Fruit fly (Drosophila melanogaster): ENCODE measurements around the gene Pus1.

Pus1 gene

DNA sequence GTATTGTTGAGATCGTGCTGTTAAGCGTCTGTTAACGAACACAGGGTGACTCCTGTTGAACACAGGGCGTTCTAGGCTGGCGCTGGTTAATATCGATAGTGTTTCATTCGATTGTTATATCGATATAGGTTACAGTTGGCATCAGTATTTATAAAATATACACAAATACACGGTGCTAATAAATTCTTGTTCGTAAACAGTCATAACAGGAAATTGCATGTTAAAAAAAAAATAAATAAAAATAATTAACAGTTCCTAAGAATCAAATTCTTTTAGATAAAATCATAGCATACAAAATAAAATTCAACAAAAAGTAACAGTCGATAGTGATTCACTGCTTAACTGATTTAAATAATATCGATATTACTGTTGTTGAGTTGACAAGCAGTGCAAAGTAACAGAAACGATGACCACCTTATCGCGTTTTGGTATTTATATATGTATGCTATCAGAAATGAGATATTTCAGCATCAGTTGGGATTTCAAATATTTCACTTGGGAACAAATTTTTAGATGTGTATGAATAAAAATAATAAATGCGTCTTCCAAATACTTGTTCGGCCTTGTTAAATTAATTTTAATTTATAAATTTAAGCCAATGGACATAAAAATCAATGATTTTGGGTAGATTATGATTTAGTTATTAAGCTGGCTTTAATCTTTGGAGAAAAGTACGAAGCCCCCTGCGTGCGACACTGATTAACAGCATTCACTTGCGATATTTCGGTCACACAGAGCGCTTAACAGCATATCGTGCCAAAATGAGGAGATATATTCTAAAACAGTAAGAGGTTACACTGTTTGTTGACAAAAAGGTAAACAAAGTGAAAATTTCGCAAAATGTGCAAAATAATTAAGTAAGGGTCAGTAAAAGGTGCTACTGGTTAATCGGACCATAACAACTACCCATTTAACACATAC lies 42.5 kb upstream of the Pus1 start, which contains the start of the genes Pi3K92E and Lrrk (continued):
- TF ChIP-seq CG14667 (GFP tag; IDR thresholded peaks at IDR 0.05) (no peak), CG16815 (GFP tag; optimal IDR thresholded peaks at IDR 0.05) (no peak), CG3281 (GFP tag; optimal IDR thresholded peaks at IDR 0.05) (no peak), CG32767 (GFP tag; IDR thresholded peaks at IDR 0.05) (no peak), stwl (tag; optimal IDR thresholded peaks at IDR 0.05) (peak; percentile 4), bsh (GFP tag; optimal IDR thresholded peaks at IDR 0.05) (peak in 1 of 2 experiments; percentile 21), NfI (GFP tag; optimal IDR thresholded peaks at IDR 0.05) (peak; percentile 67), Elba2 (GFP tag; optimal IDR thresholded peaks at IDR 0.05) (no peak), ttk (GFP tag; IDR thresholded peaks at IDR 0.05) (no peak), cwo (GFP tag; optimal IDR thresholded peaks at IDR 0.05) (no peak), sqz (GFP tag; optimal IDR thresholded peaks at IDR 0.05) (no peak), CG2199 (GFP tag; IDR thresholded peaks at IDR 0.05) (no peak), CG2678 (tag; optimal IDR thresholded peaks at IDR 0.05) (no peak), CG32772 (GFP tag; IDR thresholded peaks at IDR 0.05) (no peak), maf-S (GFP tag; optimal IDR thresholded peaks at IDR 0.05) (no peak), Meics (GFP tag; optimal IDR thresholded peaks at IDR 0.05) (no peak), Spps (tag; optimal IDR thresholded peaks at IDR 0.05) (no peak), pan (optimal IDR thresholded peaks at IDR 0.05) (no peak), pan (GFP tag; optimal IDR thresholded peaks at IDR 0.05 in 1 of 2, IDR thresholded peaks at IDR 0.05 in 1 of 2) (peak in 1 of 2 experiments; percentile 8), gcm2 (GFP tag; optimal IDR thresholded peaks at IDR 0.05) (no peak), CG31365 (tag; optimal IDR thresholded peaks at IDR 0.05) (peak; percentile 71), insv (GFP tag; optimal IDR thresholded peaks at IDR 0.05) (no peak), pzg (GFP tag; optimal IDR thresholded peaks at IDR 0.05) (peak; percentile 53), dmrt99B (tag; optimal IDR thresholded peaks at IDR 0.05) (no peak), CG17568 (GFP tag; optimal IDR thresholded peaks at IDR 0.05) (no peak), rib (GFP tag; IDR thresholded peaks at IDR 0.05) (no peak), D19B (GFP tag; optimal IDR thresholded peaks at IDR 0.05) (no peak), dan (GFP tag; IDR thresholded peaks at IDR 0.05) (no peak), jing (GFP tag; optimal IDR thresholded peaks at IDR 0.05) (no peak), Side (GFP tag; optimal IDR thresholded peaks at IDR 0.05) (no peak), hb (GFP tag; IDR thresholded peaks at IDR 0.05; ENCODE audit: partially characterized antibody) (peak; percentile 90), CG5180 (GFP tag; optimal IDR thresholded peaks at IDR 0.05) (no peak), Med (GFP tag) (peak; percentile 88), CG9817 (tag; optimal IDR thresholded peaks at IDR 0.05) (peak; percentile 29), ham (GFP tag; IDR thresholded peaks at IDR 0.05) (no peak), CG9215 (GFP tag; IDR thresholded peaks at IDR 0.05) (no peak), CG3163 (GFP tag; optimal IDR thresholded peaks at IDR 0.05) (no peak), Usf (GFP tag; optimal IDR thresholded peaks at IDR 0.05) (no peak), amos (GFP tag; IDR thresholded peaks at IDR 0.05; ENCODE audit: partially characterized antibody) (peak; percentile 84), vnd (GFP tag; IDR thresholded peaks at IDR 0.05; ENCODE audit: partially characterized antibody) (peak; percentile 73), CG11247 (GFP tag; IDR thresholded peaks at IDR 0.05) (no peak), ato (GFP tag; IDR thresholded peaks at IDR 0.05; ENCODE audit: partially characterized antibody) (peak; percentile 57; the same call in 1 of the 2 replicates), lola (GFP tag; optimal IDR thresholded peaks at IDR 0.05) (no peak), CG6791 (GFP tag; IDR thresholded peaks at IDR 0.05; ENCODE audit: partially characterized antibody) (peak; percentile 80), Ada2b (GFP tag; IDR thresholded peaks at IDR 0.05) (no peak), Ets65A (GFP tag) (peak; percentile 93), CG6689 (GFP tag; IDR thresholded peaks at IDR 0.05) (peak; percentile 21; the same call in 1 of the 2 replicates), CG13123 (GFP tag; optimal IDR thresholded peaks at IDR 0.05) (no peak)

All from whole organism, embryonic.